Worm (Caenorhabditis elegans): ENCODE results near the gene ppt-1.
A peak's percentile ranks its signal among the peaks of the same experiment; 100 is the strongest.

The ppt-1 gene

ce11 chrV:6630769-6631168, 4.6 kb upstream of the ppt-1 start:
- TF ChIP-seq lsy-2 (tag; optimal IDR thresholded peaks at IDR 0.05) (peak in 1 of 2 experiments; percentile 46), elt-3 (tag; optimal IDR thresholded peaks at IDR 0.05) (no peak), C34F6.9 (tag; optimal IDR thresholded peaks at IDR 0.05) (peak; percentile 44), nhr-21 (tag; optimal IDR thresholded peaks at IDR 0.05) (peak; percentile 61), nhr-10 (tag; optimal IDR thresholded peaks at IDR 0.05) (no peak)

- TF ChIP-seq mdl-1 (tag; optimal IDR thresholded peaks at IDR 0.05) (no peak), nhr-11 (tag; optimal IDR thresholded peaks at IDR 0.05) (no peak), ztf-11 (tag; optimal IDR thresholded peaks at IDR 0.05) (no peak), mab-5 (tag; optimal IDR thresholded peaks at IDR 0.05) (no peak), F13H6.1 (tag; optimal IDR thresholded peaks at IDR 0.05) (no peak), lin-11 (tag; optimal IDR thresholded peaks at IDR 0.05) (no peak), ceh-82 (tag; optimal IDR thresholded peaks at IDR 0.05) (no peak), unc-55 (GFP tag; optimal IDR thresholded peaks at IDR 0.05) (no peak), egl-27 (tag; optimal IDR thresholded peaks at IDR 0.05) (no peak), crh-2 (tag; optimal IDR thresholded peaks at IDR 0.05) (no peak), sem-4 (tag; optimal IDR thresholded peaks at IDR 0.05) (no peak), ama-1 (optimal IDR thresholded peaks at IDR 0.05) (no peak), sma-3 (GFP tag; optimal IDR thresholded peaks at IDR 0.05) (no peak), peb-1 (tag; optimal IDR thresholded peaks at IDR 0.05) (no peak), nhr-21 (tag; optimal IDR thresholded peaks at IDR 0.05) (no peak), nhr-129 (tag; optimal IDR thresholded peaks at IDR 0.05) (no peak), C34F6.9 (tag; optimal IDR thresholded peaks at IDR 0.05) (no peak), elt-1 (tag; optimal IDR thresholded peaks at IDR 0.05) (no peak), gmeb-1 (tag; optimal IDR thresholded peaks at IDR 0.05) (no peak), unc-62 (GFP tag; optimal IDR thresholded peaks at IDR 0.05) (no peak)
Measured at ce11 chrV:6621894-6622293, 4.2 kb downstream of the ppt-1 start, which contains the start of gene nhr-37. Gene nhr-37, plus strand, starts transcription at chrV:6622194.

- TF ChIP-seq sma-3 (GFP tag; optimal IDR thresholded peaks at IDR 0.05) (peak; percentile 35), egl-27 (tag; optimal IDR thresholded peaks at IDR 0.05) (no peak)
Measured at ce11 chrV:6620809-6621208, 5.3 kb downstream of the ppt-1 start.

- no peak for TF ChIP-seq F13H6.1 (tag; optimal IDR thresholded peaks at IDR 0.05)
- peak; percentile 31 for TF ChIP-seq fos-1 (tag; optimal IDR thresholded peaks at IDR 0.05)
Measured at ce11 chrV:6616294-6616693, 9.8 kb downstream of the ppt-1 start.

- TF ChIP-seq lin-39 (tag; optimal IDR thresholded peaks at IDR 0.05), result no peak
Measured at ce11 chrV:6614968-6615367, 11.2 kb downstream of the ppt-1 start.

ce11 chrV:6614152-6614734, 11.9 kb downstream of the ppt-1 start, which contains the start of gene cpr-4:
Gene cpr-4, plus strand, starts transcription at chrV:6614674.
- TF ChIP-seq nhr-23 (tag; optimal IDR thresholded peaks at IDR 0.05), result no peak
- TF ChIP-seq elt-1 (tag; optimal IDR thresholded peaks at IDR 0.05), result no peak
- no peak for TF ChIP-seq nhr-25 (tag; optimal IDR thresholded peaks at IDR 0.05)
- TF ChIP-seq alr-1 (tag; optimal IDR thresholded peaks at IDR 0.05), result no peak
- TF ChIP-seq lin-11 (tag; optimal IDR thresholded peaks at IDR 0.05), result no peak
- peak; percentile 19 for TF ChIP-seq nhr-129 (tag; optimal IDR thresholded peaks at IDR 0.05)
- peak; percentile 81 for TF ChIP-seq sma-9 (GFP tag; optimal IDR thresholded peaks at IDR 0.05)
- TF ChIP-seq sma-9 (tag; optimal IDR thresholded peaks at IDR 0.05), result no peak
- TF ChIP-seq lsy-2 (tag; optimal IDR thresholded peaks at IDR 0.05), result peak in 1 of 2 experiments; percentile 29
- peak; percentile 50 for TF ChIP-seq gmeb-1 (tag; optimal IDR thresholded peaks at IDR 0.05)
- no peak for TF ChIP-seq blmp-1 (tag; optimal IDR thresholded peaks at IDR 0.05; ENCODE audit: insufficient read depth)
- peak; percentile 89 for TF ChIP-seq fos-1 (tag; optimal IDR thresholded peaks at IDR 0.05)
- peak; percentile 76 for TF ChIP-seq crh-2 (tag; optimal IDR thresholded peaks at IDR 0.05)
- peak in 1 of 2 experiments; percentile 8 for TF ChIP-seq mdl-1 (tag; optimal IDR thresholded peaks at IDR 0.05)
- TF ChIP-seq sma-3 (GFP tag; optimal IDR thresholded peaks at IDR 0.05), result peak; percentile 47
- peak; percentile 50 for TF ChIP-seq F13H6.1 (tag; optimal IDR thresholded peaks at IDR 0.05)
- TF ChIP-seq ama-1 (optimal IDR thresholded peaks at IDR 0.05), result peak; percentile 20

Data from whole organism, L2 larva.